Fruit fly (Drosophila melanogaster) whole organism, wandering third instar larva: ENCODE measurements around the gene CG17625.

Source experiments
- Abd-B ChIP-seq: fragments of >200 bp; optimal IDR thresholded peaks from 2 replicates; lab custom pipeline; 2017; ENCODE audit warnings: missing biosample characterization, missing genetic modification characterization
- Myc ChIP-seq: fragments of >200 bp; optimal IDR thresholded peaks from 2 replicates; lab custom pipeline; 2017
- dsf ChIP-seq: sonication (Bioruptor generic); optimal IDR thresholded peaks from 2 replicates; lab custom pipeline; 2016; ENCODE audit warnings: missing biosample characterization, missing genetic modification characterization, borderline replicate concordance
- psq ChIP-seq: fragments of 200-800 bp; sonication (Bioruptor generic); optimal IDR thresholded peaks from 3 replicates; lab custom pipeline; 2017; ENCODE audit warnings: missing biosample characterization, mild to moderate bottlenecking, missing genetic modification characterization, moderate library complexity
- usp ChIP-seq: fragments of >200 bp; optimal IDR thresholded peaks from 2 replicates; lab custom pipeline; 2017; ENCODE audit warnings: missing biosample characterization, missing genetic modification characterization
- woc ChIP-seq: sonication (Bioruptor generic); optimal IDR thresholded peaks from 2 replicates; lab custom pipeline; 2016; ENCODE audit warnings: missing biosample characterization, mild to moderate bottlenecking, missing genetic modification characterization

- TF ChIP-seq usp, result no peak
- no peak for TF ChIP-seq dsf
- TF ChIP-seq woc, result no peak
- no peak for TF ChIP-seq Myc (lab: Kevin White, UChicago)
- no peak for TF ChIP-seq psq (GFP tag; lab: Kevin White, UChicago)
- TF ChIP-seq Abd-B (GFP tag; lab: Kevin White, UChicago), result no peak
Observed at dm6 chr3R:22710662-22711061, 24.0 kb downstream of the CG17625 start, which contains the start of gene CG4907.
